Fruit fly (Drosophila melanogaster) whole organism, pupa: Measurements from ENCODE around the gene Kua.

Source experiments
- CG10348 ChIP-seq: fragments of 200-800 bp; sonication (Bioruptor generic); IDR thresholded peaks from 2 replicates; pipeline ENCODE4 v1.3.6; 2022; ENCODE audit warnings: missing biosample characterization, missing genetic modification characterization
- CG12605 ChIP-seq: fragments of 200-800 bp; sonication (Bioruptor generic); IDR thresholded peaks from 2 replicates; pipeline ENCODE4 v1.3.6; 2022; ENCODE audit warnings: missing biosample characterization, missing genetic modification characterization
- CG13204 ChIP-seq: fragments of 200-800 bp; sonication (Bioruptor generic); optimal IDR thresholded peaks from 2 replicates; lab custom pipeline; 2018; ENCODE audit warnings: missing biosample characterization, mild to moderate bottlenecking, missing genetic modification characterization, moderate library complexity
- CG14655 ChIP-seq: fragments of 200-800 bp; sonication (Bioruptor generic); optimal IDR thresholded peaks from 3 replicates; lab custom pipeline; 2017; ENCODE audit warnings: mild to moderate bottlenecking, missing biosample characterization, missing genetic modification reagents, missing genetic modification characterization
- CG15710 ChIP-seq: fragments of 200-800 bp; sonication (Bioruptor generic); optimal IDR thresholded peaks from 2 replicates; lab custom pipeline; 2018; ENCODE audit warnings: missing biosample characterization, mild to moderate bottlenecking, missing genetic modification characterization, moderate library complexity
- CG17806 ChIP-seq: fragments of 200-800 bp; sonication (Bioruptor generic); optimal IDR thresholded peaks from 2 replicates; lab custom pipeline; 2018; ENCODE audit warnings: missing biosample characterization, mild to moderate bottlenecking, missing genetic modification characterization, moderate library complexity
- CG32121 ChIP-seq: fragments of 200-800 bp; sonication (Bioruptor generic); IDR thresholded peaks from 2 replicates; pipeline ENCODE4 v1.3.6; 2022; ENCODE audit warnings: missing biosample characterization, missing genetic modification characterization
- CG34367 ChIP-seq: fragments of 200-800 bp; sonication (Bioruptor generic); optimal IDR thresholded peaks from 2 replicates; lab custom pipeline; 2018; ENCODE audit warnings: missing biosample characterization, mild to moderate bottlenecking, missing genetic modification characterization
- CG4496 ChIP-seq: fragments of 200-800 bp; sonication (Bioruptor generic); IDR thresholded peaks from 3 replicates; pipeline ENCODE4 v1.3.6; 2022; ENCODE audit warnings: missing biosample characterization, missing genetic modification characterization
- CG8159 ChIP-seq: fragments of 200-800 bp; sonication (Bioruptor generic); optimal IDR thresholded peaks from 3 replicates; lab custom pipeline; 2018; ENCODE audit warnings: missing biosample characterization, mild to moderate bottlenecking, missing genetic modification characterization, moderate library complexity
- CG8301 ChIP-seq: fragments of 200-800 bp; sonication (Bioruptor generic); optimal IDR thresholded peaks from 2 replicates; lab custom pipeline; 2018; ENCODE audit warnings: missing biosample characterization, mild to moderate bottlenecking, missing genetic modification characterization
- CG9948 ChIP-seq: fragments of 200-800 bp; sonication (Bioruptor generic); optimal IDR thresholded peaks from 2 replicates; lab custom pipeline; 2018; ENCODE audit warnings: missing biosample characterization, mild to moderate bottlenecking, missing genetic modification characterization, moderate library complexity
- D1 ChIP-seq: fragments of 200-800 bp; sonication (Bioruptor generic); optimal IDR thresholded peaks from 2 replicates; lab custom pipeline; 2018; ENCODE audit warnings: missing biosample characterization, mild to moderate bottlenecking, missing genetic modification characterization, moderate library complexity
- EcR ChIP-seq: fragments of 200-800 bp; sonication (Bioruptor generic); optimal IDR thresholded peaks from 3 replicates; lab custom pipeline; 2019; ENCODE audit warnings: missing biosample characterization, missing genetic modification characterization, mild to moderate bottlenecking, moderate library complexity, missing genetic modification reagents
- Ets98B ChIP-seq: fragments of 200-800 bp; sonication (Bioruptor generic); IDR thresholded peaks from 2 replicates; pipeline ENCODE4 v1.3.6; 2022; ENCODE audit warnings: missing biosample characterization, missing genetic modification characterization
- Pif1A ChIP-seq: fragments of 200-800 bp; sonication (Bioruptor generic); optimal IDR thresholded peaks from 3 replicates; lab custom pipeline; 2016; ENCODE audit warnings: missing biosample characterization, missing genetic modification characterization
- Pif1B ChIP-seq: fragments of 200-800 bp; sonication (Bioruptor generic); optimal IDR thresholded peaks from 3 replicates; lab custom pipeline; 2016; ENCODE audit warnings: missing biosample characterization, missing genetic modification characterization
- Snoo ChIP-seq: fragments of 200-800 bp; sonication (Bioruptor generic); optimal IDR thresholded peaks from 3 replicates; lab custom pipeline; 2017; ENCODE audit warnings: missing biosample characterization, mild to moderate bottlenecking, missing genetic modification characterization, inconsistent platforms
- fd96Ca ChIP-seq: fragments of 200-800 bp; sonication (Bioruptor generic); IDR thresholded peaks from 3 replicates; pipeline ENCODE4 v1.3.6; 2022; ENCODE audit warnings: missing biosample characterization, missing genetic modification characterization
- gl ChIP-seq: fragments of 200-800 bp; sonication (Bioruptor generic); optimal IDR thresholded peaks from 2 replicates; lab custom pipeline; 2018; ENCODE audit warnings: missing biosample characterization, mild to moderate bottlenecking, missing genetic modification characterization
- rn ChIP-seq: fragments of 200-800 bp; sonication (Bioruptor generic); IDR thresholded peaks from 2 replicates; pipeline ENCODE4 v1.3.6; 2022; ENCODE audit warnings: missing biosample characterization, missing genetic modification characterization

Gene Kua

DNA sequence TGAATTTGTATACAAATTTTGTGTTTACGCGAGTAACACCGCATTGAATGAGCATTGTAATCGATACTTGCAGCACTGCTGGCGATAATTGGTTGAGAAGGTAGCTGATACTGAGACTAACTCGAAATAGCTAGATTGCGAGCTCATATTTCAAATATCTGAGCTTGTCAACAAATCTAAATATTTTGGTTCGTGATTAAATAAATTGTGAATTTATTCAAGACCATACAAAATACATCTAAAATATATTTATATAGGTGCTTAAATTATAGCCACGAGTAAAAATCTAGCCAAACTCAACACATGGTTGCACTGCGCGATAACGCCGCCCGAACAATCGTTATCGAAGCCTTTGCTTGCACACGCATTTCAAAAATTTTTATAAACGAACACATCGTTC lies 3.6 kb upstream of the Kua start, which contains the start of the genes Taf13 and nesd:
TSS of gene Taf13 (minus strand) at position 56 of the 400 bp plus-strand sequence.
TSS of gene nesd (plus strand) at position 179 of the 400 bp plus-strand sequence.
- TF ChIP-seq CG13204: no peak
- peak; percentile 49 for TF ChIP-seq Pif1B (GFP tag; lab: Kevin White, UChicago)
- no peak for TF ChIP-seq EcR (GFP tag; lab: Kevin White, UChicago)
- TF ChIP-seq CG14655 (GFP tag; lab: Kevin White, UChicago): no peak
- peak; percentile 37 for TF ChIP-seq CG15710 (tag; lab: Kevin White, UChicago)
- peak; percentile 19 for TF ChIP-seq CG17806 (tag; lab: Kevin White, UChicago)
- TF ChIP-seq CG8159: peak; percentile 44
- TF ChIP-seq, all 21 proteins: peak for 4

dm6 chr2L:20097773-20098172 lies 392 bp downstream of the Kua start:
- TF ChIP-seq CG4496 (GFP tag; lab: Robert Waterston, UW) (peak; percentile 8; the same call in 1 of the 3 replicates), fd96Ca (GFP tag; lab: Robert Waterston, UW) (peak; percentile 13; the same call in 1 of the 3 replicates), Ets98B (GFP tag; lab: Robert Waterston, UW) (peak; percentile 22), CG17806 (tag; lab: Kevin White, UChicago) (no peak), CG8301 (no peak)

DNA sequence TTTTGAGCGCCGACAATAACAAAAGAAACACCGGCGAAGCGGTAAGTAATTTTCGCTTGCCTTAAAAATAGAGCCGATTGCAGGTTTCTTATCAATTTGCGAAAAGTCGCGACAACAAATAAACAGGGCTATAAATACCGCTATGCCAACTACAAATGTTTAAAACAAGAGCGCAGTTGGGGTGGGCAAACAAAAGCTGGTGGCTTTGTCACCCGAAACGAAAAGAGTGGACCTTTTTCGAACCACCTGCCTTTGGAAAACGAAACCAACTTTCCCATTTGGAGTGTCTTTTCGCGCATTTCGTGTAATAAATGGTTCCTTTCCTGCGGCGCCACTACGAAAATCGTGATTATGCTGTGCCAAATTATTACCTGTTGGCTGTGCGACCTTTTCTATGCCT lies 813 bp downstream of the Kua start:
- TF ChIP-seq CG8301: no peak
- TF ChIP-seq CG14655 (GFP tag; lab: Kevin White, UChicago): no peak
- TF ChIP-seq CG8159: peak; percentile 87
- TF ChIP-seq CG13204: no peak
- no peak for TF ChIP-seq Pif1A
- TF ChIP-seq rn: no peak
- peak; percentile 5; the same call in 1 of the 2 replicates for TF ChIP-seq Ets98B (GFP tag; lab: Robert Waterston, UW)
- TF ChIP-seq CG12605 (GFP tag; lab: Robert Waterston, UW): 0 out of 2 replicates have a peak, but pooled peaks have one; percentile 13
- TF ChIP-seq gl: no peak

dm6 chr2L:20104050-20104449 lies 6.7 kb downstream of the Kua start, which contains the start of gene CG13970:
TSS of gene CG13970 (minus strand) at chr2L:20104150.
- no peak for TF ChIP-seq gl
- TF ChIP-seq CG10348 (GFP tag; lab: Robert Waterston, UW): no peak
- no peak for TF ChIP-seq fd96Ca (GFP tag; lab: Robert Waterston, UW)
- no peak for TF ChIP-seq rn
- TF ChIP-seq CG15710 (tag; lab: Kevin White, UChicago): no peak
- TF ChIP-seq CG17806 (tag; lab: Kevin White, UChicago): no peak
- no peak for TF ChIP-seq Pif1B (GFP tag; lab: Kevin White, UChicago)
- no peak for TF ChIP-seq CG8159
- no peak for TF ChIP-seq D1 (tag; lab: Kevin White, UChicago)
- no peak for TF ChIP-seq CG34367 (tag; lab: Kevin White, UChicago)
- TF ChIP-seq, all 21 proteins: peak for 0

- TF ChIP-seq CG4496 (GFP tag; lab: Robert Waterston, UW): no peak
- TF ChIP-seq CG13204: no peak
- TF ChIP-seq CG12605 (GFP tag; lab: Robert Waterston, UW): no peak
- no peak for TF ChIP-seq CG14655 (GFP tag; lab: Kevin White, UChicago)
- TF ChIP-seq CG15710 (tag; lab: Kevin White, UChicago): no peak
- no peak for TF ChIP-seq CG8301
- TF ChIP-seq D1 (tag; lab: Kevin White, UChicago): no peak
- TF ChIP-seq Pif1A: no peak
- no peak for TF ChIP-seq fd96Ca (GFP tag; lab: Robert Waterston, UW)
- TF ChIP-seq CG34367 (tag; lab: Kevin White, UChicago): no peak
- no peak for TF ChIP-seq EcR (GFP tag; lab: Kevin White, UChicago)
Measured at dm6 chr2L:20104526-20104925, 7.1 kb downstream of the Kua start.

dm6 chr2L:20106595-20106994 lies 9.2 kb downstream of the Kua start:
- TF ChIP-seq CG17806 (tag; lab: Kevin White, UChicago) (no peak), fd96Ca (GFP tag; lab: Robert Waterston, UW) (no peak), Snoo (tag; lab: Kevin White, UChicago) (no peak), CG4496 (GFP tag; lab: Robert Waterston, UW) (no peak), Ets98B (GFP tag; lab: Robert Waterston, UW) (no peak), CG14655 (GFP tag; lab: Kevin White, UChicago) (no peak), CG32121 (GFP tag; lab: Robert Waterston, UW) (no peak), rn (no peak), CG13204 (no peak), Pif1A (no peak), gl (no peak), EcR (GFP tag; lab: Kevin White, UChicago) (no peak), CG9948 (tag; lab: Kevin White, UChicago) (no peak), D1 (tag; lab: Kevin White, UChicago) (no peak), CG8159 (no peak)
- TF ChIP-seq, all 21 proteins: peak for 0

DNA sequence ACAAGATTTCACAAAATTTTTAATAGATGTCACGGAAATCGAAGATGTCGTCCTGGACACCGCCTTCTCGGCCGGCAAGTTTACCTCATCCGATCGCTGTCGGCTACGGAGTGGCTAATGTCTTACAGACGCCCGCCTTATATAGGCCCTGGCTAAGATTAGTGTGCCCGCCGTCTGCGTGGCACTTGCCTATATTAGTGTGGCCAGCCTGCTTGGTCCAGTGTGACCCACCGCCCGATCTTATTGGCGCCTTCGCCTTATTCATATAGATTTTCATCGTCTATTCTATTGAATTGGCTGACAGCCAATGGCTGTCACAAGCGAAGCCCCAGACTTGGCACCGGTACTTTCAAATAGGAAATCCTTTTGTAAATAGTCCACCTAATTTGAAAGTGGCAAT lies 18.5 kb downstream of the Kua start:
- TF ChIP-seq EcR (GFP tag; lab: Kevin White, UChicago) (no peak), CG34367 (tag; lab: Kevin White, UChicago) (no peak), CG10348 (GFP tag; lab: Robert Waterston, UW) (no peak), Snoo (tag; lab: Kevin White, UChicago) (no peak)
